Worm (Caenorhabditis elegans) whole organism, L4/young adult: Measurements from ENCODE around the gene mam-6.

Experiments used
- W03F9.2 ChIP-seq: fragments of 150-350 bp; optimal IDR thresholded peaks from 2 replicates; lab custom pipeline; 2014; ENCODE audit warnings: missing biosample characterization, missing genetic modification characterization
- dao-5 ChIP-seq: sonication (generic microtip); optimal IDR thresholded peaks from 2 replicates; lab custom pipeline; 2016; ENCODE audit warnings: missing genotype, missing genetic modification characterization, moderate library complexity, missing compliant biosample characterization
- him-1 ChIP-seq: sonication (generic microtip); optimal IDR thresholded peaks from 2 replicates; lab custom pipeline; 2016; ENCODE audit warnings: missing genotype, missing genetic modification reagents, missing genetic modification characterization, missing compliant biosample characterization

Gene mam-6

ce11 chrX:15087752-15088151, 18.6 kb upstream of the mam-6 start:
- no peak for TF ChIP-seq him-1 (tag; lab: Kevin White, UChicago)
- no peak for TF ChIP-seq W03F9.2
- TF ChIP-seq dao-5 (tag; lab: Kevin White, UChicago) = no peak

DNA sequence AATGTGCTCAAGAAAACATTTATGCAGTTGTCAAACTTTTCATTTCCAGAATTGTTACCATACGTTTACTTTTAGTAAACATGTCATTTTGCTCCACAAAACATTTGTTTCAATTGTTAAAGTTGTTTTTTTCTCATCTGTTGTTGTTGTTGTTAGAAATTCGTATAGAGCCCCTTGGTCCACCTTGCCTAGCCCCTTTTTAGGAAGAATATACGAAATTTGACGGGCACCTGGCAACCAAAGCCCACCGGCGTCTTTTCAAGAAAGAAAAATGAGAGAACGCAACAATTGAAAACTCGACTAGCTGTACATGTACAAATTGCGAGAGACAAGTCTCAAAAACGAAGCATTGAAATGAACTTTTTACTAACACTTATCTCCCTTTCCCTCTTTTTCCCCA, 15.3 kb upstream of the mam-6 start, which contains the start of gene F09B12.5:
TSS of gene F09B12.5 (plus strand) at position 301 of the 400 bp plus-strand sequence.
- no peak for TF ChIP-seq dao-5 (tag; lab: Kevin White, UChicago)
- no peak for TF ChIP-seq him-1 (tag; lab: Kevin White, UChicago)
- TF ChIP-seq W03F9.2 = no peak

- no peak for TF ChIP-seq dao-5 (tag; lab: Kevin White, UChicago)
- TF ChIP-seq W03F9.2 = no peak
Observed at ce11 chrX:15083795-15084194, 14.7 kb upstream of the mam-6 start, which contains the start of gene H40L08.1. Gene H40L08.1, minus strand, starts transcription at chrX:15084086.

DNA sequence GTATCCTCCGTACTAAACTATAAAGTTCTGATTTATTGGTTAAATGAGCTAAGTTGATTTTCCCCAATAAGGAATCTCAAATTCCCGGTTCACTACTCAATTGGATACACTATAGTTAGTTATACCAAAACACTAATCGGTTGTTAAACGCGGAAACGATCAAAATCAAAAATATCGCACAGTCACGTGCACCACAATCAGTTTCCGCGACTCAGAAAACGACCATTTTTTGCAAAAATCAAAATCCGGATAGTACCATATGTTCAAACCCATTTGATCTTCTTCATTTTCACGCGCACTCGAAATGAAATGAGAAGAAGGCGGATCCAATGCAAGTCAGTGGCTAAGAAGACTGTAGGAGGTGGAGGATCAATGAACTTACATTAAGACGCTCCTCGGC, 12.3 kb upstream of the mam-6 start:
- TF ChIP-seq dao-5 (tag; lab: Kevin White, UChicago) (no peak), him-1 (tag; lab: Kevin White, UChicago) (no peak), W03F9.2 (no peak)

DNA sequence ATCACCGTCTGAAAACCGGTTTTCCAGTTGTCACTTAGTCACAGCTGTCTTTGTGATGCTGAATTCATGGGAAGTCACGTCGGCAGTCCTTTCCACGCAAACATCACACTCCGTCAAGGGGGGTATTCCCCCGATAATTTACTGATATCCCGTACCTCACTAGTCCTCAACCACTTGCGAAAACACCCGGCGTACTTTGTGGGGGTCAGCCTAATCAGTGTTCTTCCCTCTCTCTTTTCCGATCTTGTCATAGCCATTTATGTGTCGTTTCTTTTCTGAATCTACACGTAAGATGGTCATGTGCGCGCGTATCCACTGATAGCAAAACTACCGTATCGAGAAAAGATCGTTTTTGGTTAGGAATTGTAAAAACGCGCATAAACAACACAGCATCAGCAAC, 10.3 kb upstream of the mam-6 start:
- TF ChIP-seq him-1 (tag; lab: Kevin White, UChicago) (no peak), W03F9.2 (no peak)

ce11 chrX:15078276-15078675, 9.1 kb upstream of the mam-6 start:
- TF ChIP-seq dao-5 (tag; lab: Kevin White, UChicago) = no peak

DNA sequence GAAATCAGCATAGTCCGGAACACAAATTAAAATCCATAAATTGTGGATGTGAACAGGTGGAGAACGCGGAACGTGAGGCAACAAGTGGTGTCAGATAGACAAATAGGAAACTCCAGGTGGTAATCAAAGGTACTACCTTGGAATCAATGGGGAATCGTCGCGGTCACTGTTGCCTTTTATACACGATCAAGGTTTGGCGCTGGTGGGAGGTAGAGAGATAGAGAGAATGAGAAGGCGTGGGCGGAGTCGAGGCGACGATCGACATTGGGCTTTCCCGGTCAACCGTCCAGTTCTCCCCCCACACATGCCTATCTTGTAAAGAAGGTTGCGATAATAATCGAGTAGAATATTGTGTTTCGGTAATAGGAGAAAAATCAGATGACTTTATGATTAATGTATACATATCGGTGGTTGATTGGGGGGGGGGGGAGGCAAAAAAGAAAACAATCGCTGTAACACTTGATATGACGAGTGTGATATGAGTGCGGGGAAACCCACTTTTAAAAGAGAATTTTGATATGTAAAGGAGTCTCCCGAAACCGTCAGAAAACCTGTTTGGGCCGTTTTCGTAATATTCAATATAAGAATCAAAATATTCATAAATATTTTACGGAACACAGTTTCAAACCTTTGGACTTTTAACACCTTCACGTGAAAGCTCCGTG, 8.6 kb upstream of the mam-6 start, which contains the start of the genes H40L08.8, H40L08.2 and H40L08.7:
TSS of gene H40L08.8 (minus strand) at position 37 of the 665 bp plus-strand sequence.
TSS of gene H40L08.2 (minus strand) at position 148 of the 665 bp plus-strand sequence.
TSS of gene H40L08.7 (minus strand) at position 148 of the 665 bp plus-strand sequence.
- TF ChIP-seq him-1 (tag; lab: Kevin White, UChicago) = no peak
- no peak for TF ChIP-seq W03F9.2
- TF ChIP-seq dao-5 (tag; lab: Kevin White, UChicago) = no peak

ce11 chrX:15076909-15077308, 7.8 kb upstream of the mam-6 start:
- TF ChIP-seq him-1 (tag; lab: Kevin White, UChicago) (no peak), W03F9.2 (no peak), dao-5 (tag; lab: Kevin White, UChicago) (no peak)

DNA sequence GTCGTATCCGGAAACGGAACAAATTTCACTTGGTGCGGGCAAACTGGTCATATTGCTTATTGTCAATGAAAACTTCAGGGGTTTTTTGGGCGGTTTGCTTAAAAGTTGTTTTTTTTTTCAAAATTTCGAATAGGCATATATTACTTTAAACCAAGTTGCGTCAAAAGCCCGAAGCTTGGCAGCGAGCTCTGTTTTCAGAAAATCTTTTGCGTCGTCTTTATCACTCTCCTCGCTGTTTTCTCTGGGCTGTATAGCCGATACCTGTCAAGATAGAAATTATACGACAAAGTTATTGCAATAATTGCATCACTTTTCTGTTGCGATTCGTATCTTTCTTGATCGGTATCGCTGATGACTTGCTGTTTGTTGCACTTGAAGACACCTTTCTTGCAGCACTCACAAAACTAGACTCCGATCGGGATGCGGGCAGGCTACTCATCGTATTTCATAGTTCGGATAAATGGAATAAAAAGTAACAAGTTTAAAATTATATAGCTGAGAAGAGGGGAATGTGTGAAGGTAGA, 7.0 kb upstream of the mam-6 start, which contains the start of the genes H40L08.3 and H40L08.9:
TSS of gene H40L08.3 (minus strand) at position 51 of the 524 bp plus-strand sequence.
TSS of gene H40L08.9 (minus strand) at position 439 of the 524 bp plus-strand sequence.
- no peak for TF ChIP-seq dao-5 (tag; lab: Kevin White, UChicago)
- TF ChIP-seq W03F9.2 = no peak
- no peak for TF ChIP-seq him-1 (tag; lab: Kevin White, UChicago)

DNA sequence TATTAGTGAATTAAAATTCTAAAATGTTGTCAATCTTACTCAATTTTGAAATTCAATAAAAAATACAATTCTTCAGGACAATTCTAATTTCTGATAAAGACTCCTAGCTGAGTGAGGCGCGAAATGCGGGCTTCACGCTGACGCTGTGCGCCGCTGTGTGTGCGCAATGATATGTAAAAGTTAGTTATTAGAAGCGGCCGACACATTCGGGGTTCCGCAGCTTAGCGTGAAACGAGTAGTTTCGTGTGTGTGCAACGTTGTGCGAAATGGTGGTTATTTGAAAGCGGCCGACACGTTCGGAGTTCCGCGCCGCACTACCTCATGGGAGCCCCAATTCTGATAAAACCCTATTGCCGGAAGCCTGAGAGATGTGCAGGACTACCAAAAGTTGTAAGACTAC, 6.0 kb upstream of the mam-6 start:
- no peak for TF ChIP-seq him-1 (tag; lab: Kevin White, UChicago)
- no peak for TF ChIP-seq dao-5 (tag; lab: Kevin White, UChicago)
- TF ChIP-seq W03F9.2 = no peak

ce11 chrX:15073479-15073878, 4.3 kb upstream of the mam-6 start:
- TF ChIP-seq dao-5 (tag; lab: Kevin White, UChicago) = no peak
- no peak for TF ChIP-seq W03F9.2
- TF ChIP-seq him-1 (tag; lab: Kevin White, UChicago) = no peak

- TF ChIP-seq him-1 (tag; lab: Kevin White, UChicago) (no peak), W03F9.2 (no peak), dao-5 (tag; lab: Kevin White, UChicago) (no peak)
Observed at ce11 chrX:15072877-15073276, 3.7 kb upstream of the mam-6 start.

- TF ChIP-seq W03F9.2 = no peak
- no peak for TF ChIP-seq dao-5 (tag; lab: Kevin White, UChicago)
- no peak for TF ChIP-seq him-1 (tag; lab: Kevin White, UChicago)
Observed at ce11 chrX:15070137-15070536, 995 bp upstream of the mam-6 start.

DNA sequence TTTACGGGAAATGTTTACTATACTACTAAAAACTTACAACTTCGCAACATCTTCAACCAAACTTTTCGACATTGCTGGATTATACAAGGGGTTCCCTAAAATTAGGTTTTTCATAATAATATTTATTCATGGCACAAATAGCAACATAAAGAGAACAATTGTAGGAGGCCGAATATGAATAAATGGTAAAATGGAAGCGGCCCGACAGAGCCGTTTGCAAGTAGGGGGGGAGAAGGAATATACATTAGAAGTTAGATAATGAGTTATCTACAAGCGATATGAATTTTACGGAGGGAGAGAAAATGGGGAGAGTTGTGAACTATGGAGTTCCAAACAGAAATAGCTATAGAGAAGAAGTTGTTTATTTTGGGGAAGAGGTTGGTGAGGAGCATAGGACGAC, 8.8 kb downstream of the mam-6 start, which contains the start of gene fbxa-96:
TSS of gene fbxa-96 (minus strand) at position 101 of the 400 bp plus-strand sequence.
- TF ChIP-seq him-1 (tag; lab: Kevin White, UChicago) (no peak), dao-5 (tag; lab: Kevin White, UChicago) (no peak)
